Fruit fly (Drosophila melanogaster) S2 (cell line): ENCODE measurements around the gene Tfb5.

Experiments used
- CG8478 ChIP-seq: fragments of >200 bp; optimal IDR thresholded peaks from 2 replicates; lab custom pipeline; 2018
- CTCF ChIP-seq, 2 experiments: fragments of >200 bp; optimal IDR thresholded peaks; 2 replicates each; lab custom pipeline; 2018

DNA sequence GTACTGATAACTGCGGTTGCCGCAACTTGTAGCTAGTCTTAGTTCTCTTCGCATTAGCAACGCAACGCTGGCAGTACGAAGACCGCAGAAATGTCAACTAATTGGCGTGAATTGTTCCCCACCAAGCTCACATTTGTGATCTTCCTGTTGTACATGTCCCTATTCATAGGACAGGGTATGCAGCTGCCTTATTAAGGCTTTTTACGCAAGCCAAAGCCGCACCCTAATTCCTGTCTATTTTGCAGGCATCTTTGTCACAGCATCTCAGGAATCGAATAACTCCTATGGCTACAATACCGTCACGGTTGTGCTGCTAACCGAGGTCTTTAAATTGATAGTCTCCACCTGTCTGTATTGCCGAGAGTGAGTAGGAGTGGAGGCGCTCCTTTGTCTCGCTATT is 42.4 kb upstream of the Tfb5 start, which contains the start of gene eIF3h:
- TF ChIP-seq CG8478 (lab: Kevin White, UChicago) (no peak), CTCF (optimal IDR thresholded peaks at IDR 0.05; lab: Kevin White, UChicago) (no peak)
